Worm (Caenorhabditis elegans): ENCODE measurements around the gene fbxa-12.
A peak's percentile ranks its signal among the peaks of the same experiment; 100 is the strongest.

fbxa-12 gene

DNA sequence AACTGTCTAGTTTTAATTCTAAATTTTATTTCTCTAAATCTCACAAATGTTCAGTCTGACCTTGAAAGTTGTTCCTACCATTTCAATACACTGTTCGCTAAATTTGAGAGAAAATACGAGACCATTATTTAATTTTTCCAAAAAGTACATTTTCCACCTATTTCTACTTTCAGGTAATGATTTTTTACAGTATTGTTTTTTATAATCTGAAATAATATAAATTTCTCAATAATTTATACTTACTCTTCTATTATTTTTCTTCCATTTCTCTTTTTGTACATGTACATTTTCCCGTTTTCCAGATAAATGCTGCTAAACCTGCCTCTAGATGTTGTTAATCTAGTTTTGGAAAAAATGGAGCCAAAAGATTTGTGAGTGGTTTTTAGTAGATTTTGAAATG, 7.9 kb downstream of the fbxa-12 start, which contains the start of gene fbxa-62:
TSS of gene fbxa-62 (plus strand) at position 301 of the 400 bp plus-strand sequence.
- no peak for TF ChIP-seq Y67H2A.10 (GFP tag; conservative IDR thresholded peaks at IDR 0.05)
- TF ChIP-seq chd-7 (tag; optimal IDR thresholded peaks at IDR 0.05) = no peak
- TF ChIP-seq ccch-3 (GFP tag; optimal IDR thresholded peaks at IDR 0.05) = no peak
- TF ChIP-seq lag-1 (GFP tag; IDR thresholded peaks at IDR 0.05) = no peak
- no peak for TF ChIP-seq Y95B8A.8 (GFP tag; IDR thresholded peaks at IDR 0.05)
- TF ChIP-seq F52B5.7 (tag; optimal IDR thresholded peaks at IDR 0.05) = no peak
- TF ChIP-seq xnd-1 (tag; optimal IDR thresholded peaks at IDR 0.05) = no peak
- TF ChIP-seq nhr-90 (tag; optimal IDR thresholded peaks at IDR 0.05) = no peak
- TF ChIP-seq Y79H2A.3 (GFP tag; conservative IDR thresholded peaks at IDR 0.05) = no peak
- TF ChIP-seq F33H1.4 (GFP tag; IDR thresholded peaks at IDR 0.05) = no peak
- no peak for TF ChIP-seq bed-2 (GFP tag; IDR thresholded peaks at IDR 0.05)
- TF ChIP-seq B0035.1 (tag; optimal IDR thresholded peaks at IDR 0.05) = no peak
- TF ChIP-seq egl-18 (GFP tag; IDR thresholded peaks at IDR 0.05) = no peak
- TF ChIP-seq nfya-2 (GFP tag; IDR thresholded peaks at IDR 0.05) = no peak
- no peak for TF ChIP-seq ZK185.1 (tag; optimal IDR thresholded peaks at IDR 0.05; ENCODE audit: poor library complexity, severe bottlenecking)
- no peak for TF ChIP-seq ztf-25 (GFP tag; IDR thresholded peaks at IDR 0.05)

DNA sequence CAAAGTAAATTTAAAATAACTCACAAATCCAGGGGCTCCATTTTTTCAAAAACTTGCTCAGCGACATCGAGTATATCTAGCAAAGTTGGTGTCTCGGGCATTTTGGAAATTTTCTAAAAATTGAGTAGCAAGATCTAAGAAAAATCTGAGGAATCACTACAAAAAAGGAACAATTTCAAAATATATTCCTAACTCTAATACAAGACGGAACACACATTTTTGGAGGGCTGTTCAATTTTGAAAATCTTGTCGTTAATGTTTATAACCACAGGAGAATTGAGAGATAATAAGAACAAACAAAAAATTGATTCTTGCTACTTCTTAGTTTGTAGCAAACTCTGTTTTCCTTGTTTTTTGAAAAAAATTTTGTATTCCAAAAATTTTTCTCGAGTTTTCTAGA, 12.9 kb downstream of the fbxa-12 start, which contains the start of gene fbxa-47:
TSS of gene fbxa-47 (minus strand) at position 101 of the 400 bp plus-strand sequence.
- TF ChIP-seq B0019.2 (GFP tag; conservative IDR thresholded peaks at IDR 0.05) (no peak), ceh-40 (GFP tag; IDR thresholded peaks at IDR 0.05) (no peak)

DNA sequence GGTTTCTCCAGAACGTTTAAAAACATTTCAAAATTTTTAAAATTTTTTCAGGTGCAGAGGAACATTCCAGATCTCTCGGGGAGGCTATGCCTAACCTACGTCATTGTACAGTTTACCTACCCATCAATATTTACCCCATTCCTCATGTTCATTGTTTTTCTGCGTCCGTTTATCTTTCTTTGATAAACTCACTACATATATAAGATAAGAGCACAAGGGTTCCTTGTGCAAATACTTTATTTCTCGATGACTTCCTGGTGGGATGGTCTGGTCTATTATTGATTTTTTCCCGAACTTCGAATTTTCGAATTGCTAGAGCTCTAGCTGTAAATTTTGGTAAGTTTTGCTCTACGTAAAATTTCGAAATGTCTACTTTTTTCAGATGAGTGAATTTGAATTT, 13.9 kb downstream of the fbxa-12 start:
- TF ChIP-seq snpc-3.4 (tag; optimal IDR thresholded peaks at IDR 0.05) (no peak), atf-7 (tag; optimal IDR thresholded peaks at IDR 0.05) (no peak), Y95B8A.8 (GFP tag; IDR thresholded peaks at IDR 0.05) (no peak), rpc-1 (optimal IDR thresholded peaks at IDR 0.05) (no peak), rpc-1 (tag; optimal IDR thresholded peaks at IDR 0.05) (no peak), ztf-3 (GFP tag; optimal IDR thresholded peaks at IDR 0.05) (no peak), ama-1 (optimal IDR thresholded peaks at IDR 0.05) (no peak), ama-1 (GFP tag; optimal IDR thresholded peaks at IDR 0.05) (no peak), madf-10 (tag; optimal IDR thresholded peaks at IDR 0.05) (no peak), hlh-26 (GFP tag; conservative IDR thresholded peaks at IDR 0.05) (no peak), gei-17 (GFP tag; optimal IDR thresholded peaks at IDR 0.05) (no peak), snpc-1.3 (tag; optimal IDR thresholded peaks at IDR 0.05; ENCODE audit: insufficient read depth) (no peak), cebp-1 (GFP tag; IDR thresholded peaks at IDR 0.05) (no peak), cebp-1 (tag; optimal IDR thresholded peaks at IDR 0.05) (no peak), ztf-25 (GFP tag; IDR thresholded peaks at IDR 0.05) (no peak)

ce11 chrIII:2234192-2234934, 14.9 kb downstream of the fbxa-12 start, which contains the start of gene C39B5.2:
TSS of gene C39B5.2 (plus strand) at chrIII:2234884.
- peak; percentile 28 for TF ChIP-seq atf-7 (tag; optimal IDR thresholded peaks at IDR 0.05)
- no peak for TF ChIP-seq egl-44 (GFP tag; IDR thresholded peaks at IDR 0.05)

DNA sequence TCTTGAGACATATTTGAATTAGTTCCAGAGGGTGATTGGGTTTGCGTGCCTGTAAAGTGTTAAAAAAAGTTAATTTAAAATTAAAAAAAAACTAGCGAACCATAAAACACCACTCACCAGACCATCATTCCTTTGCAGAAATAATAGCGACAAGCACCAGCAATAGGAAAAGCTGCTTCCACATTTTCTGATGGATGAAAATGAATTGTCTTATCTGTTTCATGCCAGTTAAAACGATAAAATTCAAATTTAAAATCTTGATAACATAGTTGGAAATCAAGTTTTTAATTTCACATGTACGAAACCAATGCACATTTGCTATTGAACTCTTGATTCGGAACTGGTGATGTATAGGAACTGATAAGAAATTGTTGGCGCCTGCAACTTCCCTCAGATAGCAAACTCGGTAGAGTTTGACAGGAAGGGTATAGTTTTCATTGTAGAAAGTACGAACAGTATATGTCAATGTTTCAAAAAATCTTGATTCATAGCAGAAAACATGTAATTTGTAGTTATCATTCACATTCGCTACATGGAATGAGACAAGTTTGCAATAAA, 20.2 kb downstream of the fbxa-12 start, which contains the start of gene C39B5.10:
TSS of gene C39B5.10 (minus strand) at position 51 of the 558 bp plus-strand sequence.
- TF ChIP-seq hrde-1 (tag; optimal IDR thresholded peaks at IDR 0.05; ENCODE audit: borderline replicate concordance) (no peak), hmg-20 (GFP tag; IDR thresholded peaks at IDR 0.05) (no peak), K11D2.4 (GFP tag; IDR thresholded peaks at IDR 0.05) (no peak), nhr-179 (tag; optimal IDR thresholded peaks at IDR 0.05) (no peak), nhr-90 (tag; optimal IDR thresholded peaks at IDR 0.05) (no peak), nhr-27 (tag; optimal IDR thresholded peaks at IDR 0.05) (no peak), cebp-2 (GFP tag; IDR thresholded peaks at IDR 0.05) (no peak), sea-2 (GFP tag; IDR thresholded peaks at IDR 0.05) (no peak), dpl-1 (GFP tag; optimal IDR thresholded peaks at IDR 0.05) (no peak), attf-3 (GFP tag; conservative IDR thresholded peaks at IDR 0.05) (no peak), F49E8.2 (tag; optimal IDR thresholded peaks at IDR 0.05; ENCODE audit: insufficient read depth) (no peak), ekl-4 (GFP tag; IDR thresholded peaks at IDR 0.05) (no peak)
